Fruit fly (Drosophila melanogaster) whole organism, embryonic: Measurements from ENCODE around the gene Ubc7.

Source experiments
- BtbVII ChIP-seq: fragments of 200-800 bp; sonication (Bioruptor generic); optimal IDR thresholded peaks from 3 replicates; lab custom pipeline; 2017; ENCODE audit warnings: missing biosample characterization, mild to moderate bottlenecking, missing genetic modification characterization
- CG1024 ChIP-seq: fragments of 200-800 bp; sonication (Bioruptor generic); IDR thresholded peaks from 2 replicates; pipeline ENCODE4 v1.3.6; 2022; ENCODE audit warnings: missing biosample characterization, missing genetic modification characterization
- CG11695 ChIP-seq: fragments of 200-800 bp; sonication (Bioruptor generic); IDR thresholded peaks from 3 replicates; pipeline ENCODE4 v1.3.6; 2022; ENCODE audit warnings: missing biosample characterization, missing genetic modification characterization
- CG12744 ChIP-seq: fragments of 200-800 bp; sonication (Bioruptor generic); optimal IDR thresholded peaks from 2 replicates; lab custom pipeline; 2016; ENCODE audit warnings: missing biosample characterization, missing genetic modification characterization
- CG14667 ChIP-seq: fragments of 200-800 bp; sonication (Bioruptor generic); IDR thresholded peaks from 2 replicates; pipeline ENCODE4 v1.3.6; 2022; ENCODE audit warnings: missing biosample characterization, missing genetic modification characterization
- CG15269 ChIP-seq: fragments of 200-800 bp; sonication (Bioruptor generic); optimal IDR thresholded peaks from 2 replicates; lab custom pipeline; 2018; ENCODE audit warnings: missing biosample characterization, mild to moderate bottlenecking, missing genetic modification characterization, moderate library complexity
- CG17186 ChIP-seq: fragments of 200-800 bp; sonication (Bioruptor generic); optimal IDR thresholded peaks from 3 replicates; lab custom pipeline; 2017; ENCODE audit warnings: missing biosample characterization, missing genetic modification reagents, missing genetic modification characterization
- CG2120 ChIP-seq: fragments of 200-800 bp; sonication (Bioruptor generic); optimal IDR thresholded peaks from 3 replicates; lab custom pipeline; 2016; ENCODE audit warnings: missing biosample characterization, missing genetic modification characterization
- CG2202 ChIP-seq: fragments of 200-800 bp; sonication (Bioruptor generic); optimal IDR thresholded peaks from 2 replicates; lab custom pipeline; 2018; ENCODE audit warnings: missing biosample characterization, mild to moderate bottlenecking, missing genetic modification characterization
- CG30403 ChIP-seq: fragments of 200-800 bp; sonication (Bioruptor generic); optimal IDR thresholded peaks from 3 replicates; lab custom pipeline; 2016; ENCODE audit warnings: missing biosample characterization, missing genetic modification characterization
- CG33213 ChIP-seq: fragments of 200-800 bp; sonication (Bioruptor generic); optimal IDR thresholded peaks from 3 replicates; lab custom pipeline; 2016; ENCODE audit warnings: missing biosample characterization, missing genetic modification characterization
- CG33557 ChIP-seq: fragments of 200-800 bp; sonication (Bioruptor generic); optimal IDR thresholded peaks from 2 replicates; lab custom pipeline; 2019; ENCODE audit warnings: missing biosample characterization, mild to moderate bottlenecking, missing genetic modification characterization, moderate library complexity
- CG3407 ChIP-seq: fragments of 200-800 bp; sonication (Bioruptor generic); optimal IDR thresholded peaks from 2 replicates; lab custom pipeline; 2018; ENCODE audit warnings: missing biosample characterization, mild to moderate bottlenecking, missing genetic modification characterization
- CG34422 ChIP-seq: fragments of 200-800 bp; sonication (Bioruptor generic); IDR thresholded peaks from 3 replicates; pipeline ENCODE4 v1.3.6; 2022; ENCODE audit warnings: missing biosample characterization, missing genetic modification characterization
- CG4707 ChIP-seq: fragments of 200-800 bp; sonication (Bioruptor generic); optimal IDR thresholded peaks from 2 replicates; lab custom pipeline; 2018; ENCODE audit warnings: missing biosample characterization, mild to moderate bottlenecking, missing genetic modification characterization, moderate library complexity
- CG5245 ChIP-seq: fragments of 200-800 bp; sonication (Bioruptor generic); optimal IDR thresholded peaks from 3 replicates; lab custom pipeline; 2016; ENCODE audit warnings: missing biosample characterization, missing genetic modification characterization
- CG7786 ChIP-seq: fragments of 200-800 bp; sonication (Bioruptor generic); optimal IDR thresholded peaks from 2 replicates; lab custom pipeline; 2016; ENCODE audit warnings: missing biosample characterization, missing genetic modification characterization
- CG7839 ChIP-seq: fragments of 200-800 bp; sonication (Bioruptor generic); optimal IDR thresholded peaks from 3 replicates; lab custom pipeline; 2018; ENCODE audit warnings: missing biosample characterization, mild to moderate bottlenecking, missing genetic modification characterization, moderate library complexity
- CoRest ChIP-seq: fragments of 200-800 bp; sonication (Bioruptor generic); optimal IDR thresholded peaks from 3 replicates; lab custom pipeline; 2018; ENCODE audit warnings: missing biosample characterization, mild to moderate bottlenecking, missing genetic modification characterization, moderate library complexity
- CrebB ChIP-seq: fragments of 200-800 bp; sonication (Bioruptor generic); optimal IDR thresholded peaks from 3 replicates; lab custom pipeline; 2018; ENCODE audit warnings: missing biosample characterization, mild to moderate bottlenecking, missing genetic modification characterization
- HHEX ChIP-seq: fragments of 200-800 bp; sonication (Bioruptor generic); optimal IDR thresholded peaks from 3 replicates; lab custom pipeline; 2017; ENCODE audit warnings: missing biosample characterization, mild to moderate bottlenecking, missing genetic modification characterization, missing genetic modification reagents
- HmgD ChIP-seq: fragments of 200-800 bp; sonication (Bioruptor generic); optimal IDR thresholded peaks from 3 replicates; lab custom pipeline; 2016; ENCODE audit warnings: missing biosample characterization, missing genetic modification characterization
- Lhr ChIP-seq: fragments of 200-800 bp; sonication (Bioruptor generic); optimal IDR thresholded peaks from 3 replicates; lab custom pipeline; 2017; ENCODE audit warnings: mild to moderate bottlenecking, missing biosample characterization, missing genetic modification reagents, missing genetic modification characterization
- NC2α ChIP-seq: fragments of 200-800 bp; sonication (Bioruptor generic); optimal IDR thresholded peaks from 2 replicates; lab custom pipeline; 2016; ENCODE audit warnings: missing biosample characterization, missing genetic modification characterization
- Rx ChIP-seq: fragments of 200-800 bp; sonication (Bioruptor generic); IDR thresholded peaks from 2 replicates; pipeline ENCODE4 v1.3.6; 2022; ENCODE audit warnings: missing biosample characterization, missing genetic modification characterization
- Six4 ChIP-seq: fragments of 200-800 bp; sonication (Bioruptor generic); optimal IDR thresholded peaks from 2 replicates; lab custom pipeline; 2016; ENCODE audit warnings: missing biosample characterization, missing genetic modification characterization
- Stat92E ChIP-seq, 3 experiments: fragments of >200 bp in 2 of 3; fragments of 200-800 bp in 1 of 3; sonication (Bioruptor generic) in 1 of 3; optimal IDR thresholded peaks; 2 replicates each; lab custom pipeline; 2017 to 2019; ENCODE audit warnings: missing biosample characterization in 3 of 3, missing genetic modification characterization in 3 of 3, mild to moderate bottlenecking in 1 of 3, moderate library complexity in 1 of 3
- Xrp1 ChIP-seq: fragments of 200-800 bp; sonication (Bioruptor generic); IDR thresholded peaks from 2 replicates; pipeline ENCODE4 v1.3.6; 2022; ENCODE audit warnings: missing biosample characterization, missing genetic modification characterization
- al ChIP-seq: fragments of 200-800 bp; sonication (Bioruptor generic); IDR thresholded peaks from 2 replicates; pipeline ENCODE4 v1.3.6; 2022; ENCODE audit warnings: missing biosample characterization, missing genetic modification characterization
- bab2 ChIP-seq: fragments of 200-800 bp; sonication (Bioruptor generic); optimal IDR thresholded peaks from 2 replicates; lab custom pipeline; 2016; ENCODE audit warnings: missing biosample characterization, missing genetic modification characterization
- crc ChIP-seq: fragments of 200-800 bp; sonication (Bioruptor generic); optimal IDR thresholded peaks from 2 replicates; lab custom pipeline; 2016; ENCODE audit warnings: missing biosample characterization, missing genetic modification characterization
- dati ChIP-seq: fragments of 200-800 bp; sonication (Bioruptor generic); IDR thresholded peaks from 2 replicates; pipeline ENCODE4 v1.3.6; 2022; ENCODE audit warnings: missing biosample characterization, missing genetic modification characterization
- dpn ChIP-seq, 2 experiments: fragments of 200-800 bp; sonication (Bioruptor generic); optimal IDR thresholded peaks; 3 replicates each; lab custom pipeline; 2016; ENCODE audit warnings: missing biosample characterization in 2 of 2, missing genetic modification characterization in 2 of 2
- hkb ChIP-seq, 2 experiments: fragments of 200-800 bp in 1 of 2; fragments of >200 bp in 1 of 2; sonication (Bioruptor generic) in 1 of 2; IDR thresholded peaks in 1 of 2; optimal IDR thresholded peaks in 1 of 2; 2 replicates each; pipeline versions ENCODE4 v1.3.6 to Lab custom; 2017 to 2022; ENCODE audit warnings: missing biosample characterization in 1 of 2, missing genetic modification characterization in 1 of 2
- lbe ChIP-seq: fragments of 200-800 bp; sonication (Bioruptor generic); optimal IDR thresholded peaks from 2 replicates; lab custom pipeline; 2016; ENCODE audit warnings: missing biosample characterization, mild to moderate bottlenecking, missing genetic modification characterization
- mld ChIP-seq: fragments of 200-800 bp; sonication (Bioruptor generic); IDR thresholded peaks from 3 replicates; pipeline ENCODE4 v1.3.6; 2022; ENCODE audit warnings: missing biosample characterization, missing genetic modification characterization; ENCODE audit not compliant: partially characterized antibody
- onecut ChIP-seq: fragments of 200-800 bp; sonication (Bioruptor generic); IDR thresholded peaks from 2 replicates; pipeline ENCODE4 v1.3.6; 2022; ENCODE audit warnings: missing biosample characterization, missing genetic modification characterization
- p53 ChIP-seq: fragments of 200-800 bp; sonication (Bioruptor generic); optimal IDR thresholded peaks from 2 replicates; lab custom pipeline; 2016; ENCODE audit warnings: missing biosample characterization, missing genetic modification characterization
- phol ChIP-seq: fragments of 200-800 bp; sonication (Bioruptor generic); optimal IDR thresholded peaks from 3 replicates; lab custom pipeline; 2018; ENCODE audit warnings: missing biosample characterization, mild to moderate bottlenecking, missing genetic modification characterization, moderate library complexity
- pros ChIP-seq: fragments of 200-800 bp; sonication (Bioruptor generic); optimal IDR thresholded peaks from 3 replicates; lab custom pipeline; 2019; ENCODE audit warnings: missing biosample characterization, mild to moderate bottlenecking, missing genetic modification characterization, moderate library complexity
- repo ChIP-seq: fragments of 200-800 bp; sonication (Bioruptor generic); optimal IDR thresholded peaks from 2 replicates; lab custom pipeline; 2016; ENCODE audit warnings: missing biosample characterization, missing genetic modification characterization
- sens-2 ChIP-seq: fragments of 200-800 bp; sonication (Bioruptor generic); IDR thresholded peaks from 2 replicates; pipeline ENCODE4 v1.3.6; 2022; ENCODE audit warnings: missing biosample characterization, missing genetic modification characterization
- slp2 ChIP-seq: fragments of 200-800 bp; sonication (Bioruptor generic); optimal IDR thresholded peaks from 2 replicates; lab custom pipeline; 2016; ENCODE audit warnings: missing biosample characterization, missing genetic modification characterization
- tna ChIP-seq: fragments of 200-800 bp; sonication (Bioruptor generic); IDR thresholded peaks from 2 replicates; pipeline ENCODE4 v1.3.6; 2022; ENCODE audit warnings: missing biosample characterization, missing genetic modification characterization; ENCODE audit not compliant: partially characterized antibody
- ttk ChIP-seq: fragments of 200-800 bp; sonication (Bioruptor generic); IDR thresholded peaks from 2 replicates; pipeline ENCODE4 v2.1.2; 2022; ENCODE audit warnings: missing biosample characterization, missing genetic modification characterization
- tup ChIP-seq: fragments of 200-800 bp; sonication (Bioruptor generic); optimal IDR thresholded peaks from 2 replicates; lab custom pipeline; 2016; ENCODE audit warnings: missing biosample characterization, mild to moderate bottlenecking, missing genetic modification characterization, moderate library complexity
- tx ChIP-seq: fragments of 200-800 bp; sonication (Bioruptor generic); optimal IDR thresholded peaks from 2 replicates; lab custom pipeline; 2016; ENCODE audit warnings: missing biosample characterization, missing genetic modification characterization
- usp ChIP-seq: fragments of >200 bp; optimal IDR thresholded peaks from 2 replicates; lab custom pipeline; 2017; ENCODE audit warnings: missing biosample characterization, missing genetic modification characterization

Ubc7 gene

dm6 chrX:16637594-16638485 lies 44.4 kb downstream of the Ubc7 start, which contains the start of gene RpS19a (continued):
- TF ChIP-seq CG30403 (peak; percentile 50), usp (GFP tag; lab: Kevin White, UChicago) (no peak), CG33557 (GFP tag; lab: Kevin White, UChicago) (peak; percentile 75), CG4707 (peak; percentile 88), bab2 (GFP tag; lab: Kevin White, UChicago) (peak; percentile 37), tx (no peak), dati (GFP tag; lab: Robert Waterston, UW) (0 out of 2 replicates have a peak, but pooled peaks have one; percentile 46), CG5245 (GFP tag; lab: Kevin White, UChicago) (peak; percentile 27), CG11695 (GFP tag; lab: Robert Waterston, UW) (peak; percentile 31; the same call in 1 of the 3 replicates), Six4 (GFP tag; lab: Kevin White, UChicago) (no peak), Stat92E (GFP tag; optimal IDR thresholded peaks at IDR 0.05; lab: Kevin White, UChicago) (peak in 1 of 3 experiments; percentile 35), hkb (optimal IDR thresholded peaks at IDR 0.05; lab: Kevin White, UChicago) (no peak), hkb (GFP tag; IDR thresholded peaks at IDR 0.05; lab: Robert Waterston, UW) (peak; percentile 70), BtbVII (peak; percentile 88), CG7839 (tag; lab: Kevin White, UChicago) (peak; percentile 74), pros (GFP tag; lab: Kevin White, UChicago) (peak; percentile 40), p53 (no peak), ttk (GFP tag; lab: Robert Waterston, UW) (peak; percentile 62), CG2202 (tag; lab: Kevin White, UChicago) (peak; percentile 45), CG34422 (GFP tag; lab: Robert Waterston, UW) (peak; percentile 48; the same call in 1 of the 3 replicates), CG12744 (GFP tag; lab: Kevin White, UChicago) (no peak), CG14667 (GFP tag; lab: Robert Waterston, UW) (no peak; the same call in 1 of the 2 replicates), al (no peak), dpn (GFP tag; optimal IDR thresholded peaks at IDR 0.05; lab: Kevin White, UChicago) (peak; percentile 19 to 52), CG7786 (GFP tag; lab: Kevin White, UChicago) (peak; percentile 37), CoRest (peak; percentile 57), HHEX (GFP tag; lab: Kevin White, UChicago) (peak; percentile 91), crc (GFP tag; lab: Kevin White, UChicago) (peak; percentile 39), tup (no peak), sens-2 (peak; percentile 81), CG1024 (GFP tag; lab: Robert Waterston, UW) (peak; percentile 68), tna (GFP tag; lab: Robert Waterston, UW) (no peak), HmgD (peak; percentile 40), CG15269 (peak; percentile 74), Xrp1 (GFP tag; lab: Robert Waterston, UW) (no peak), onecut (GFP tag; lab: Robert Waterston, UW) (peak; percentile 80), mld (0 out of 3 replicates have a peak, but pooled peaks have one; percentile 4), NC2α (GFP tag; lab: Kevin White, UChicago) (peak; percentile 9), CG17186 (GFP tag; lab: Kevin White, UChicago) (peak; percentile 72), slp2 (GFP tag; lab: Kevin White, UChicago) (peak; percentile 49), Lhr (GFP tag; lab: Kevin White, UChicago) (peak; percentile 55), repo (GFP tag; lab: Kevin White, UChicago) (peak; percentile 30), CG33213 (GFP tag; lab: Kevin White, UChicago) (peak; percentile 69), CG3407 (GFP tag; lab: Kevin White, UChicago) (peak; percentile 67), CG2120 (no peak), lbe (peak; percentile 32), phol (tag; lab: Kevin White, UChicago) (peak; percentile 66), CrebB (peak; percentile 87), Rx (GFP tag; lab: Robert Waterston, UW) (peak; percentile 82)
